Worm (Caenorhabditis elegans) whole organism, L4 larva: Measurements from ENCODE around the gene F20E11.18.
"Not testable (repeated sequence)": the region's sequence is repeated elsewhere in the genome, so short reads cannot be mapped to it uniquely, and the experiment has no call there.

Experiments
- R02D3.7 ChIP-seq: fragments of 150-350 bp; sonication (generic microtip); optimal IDR thresholded peaks from 3 replicates; lab custom pipeline; 2014; ENCODE audit warnings: missing biosample characterization, missing genetic modification characterization
- T26A8.4 ChIP-seq: fragments of 200-800 bp; sonication (Bioruptor generic); IDR thresholded peaks from 2 replicates; pipeline ENCODE4 v1.3.6; 2022; ENCODE audit warnings: missing genetic modification characterization, missing compliant biosample characterization
- aly-2 ChIP-seq: sonication (generic microtip); optimal IDR thresholded peaks from 2 replicates; lab custom pipeline; 2018; ENCODE audit warnings: missing biosample characterization, missing genetic modification characterization
- fkh-10 ChIP-seq: fragments of 150-350 bp; optimal IDR thresholded peaks from 2 replicates; lab custom pipeline; 2014; ENCODE audit warnings: missing biosample characterization, missing genetic modification reagents, missing genetic modification characterization
- fos-1 ChIP-seq: fragments of 150-350 bp; optimal IDR thresholded peaks from 2 replicates; lab custom pipeline; 2014; ENCODE audit warnings: missing biosample characterization, missing genetic modification characterization
- mdt-29 ChIP-seq: fragments of 200-800 bp; sonication (Bioruptor generic); IDR thresholded peaks from 2 replicates; pipeline ENCODE4 v1.3.6; 2022; ENCODE audit warnings: missing genetic modification reagents, missing genetic modification characterization, missing compliant biosample characterization
- nhr-11 ChIP-seq: fragments of 150-350 bp; optimal IDR thresholded peaks from 2 replicates; lab custom pipeline; 2014; ENCODE audit warnings: missing biosample characterization, missing genetic modification characterization
- zip-11 ChIP-seq: fragments of 200-800 bp; sonication (Bioruptor generic); IDR thresholded peaks from 2 replicates; pipeline ENCODE4 v1.3.6; 2022; ENCODE audit warnings: missing genetic modification characterization, missing compliant biosample characterization

DNA sequence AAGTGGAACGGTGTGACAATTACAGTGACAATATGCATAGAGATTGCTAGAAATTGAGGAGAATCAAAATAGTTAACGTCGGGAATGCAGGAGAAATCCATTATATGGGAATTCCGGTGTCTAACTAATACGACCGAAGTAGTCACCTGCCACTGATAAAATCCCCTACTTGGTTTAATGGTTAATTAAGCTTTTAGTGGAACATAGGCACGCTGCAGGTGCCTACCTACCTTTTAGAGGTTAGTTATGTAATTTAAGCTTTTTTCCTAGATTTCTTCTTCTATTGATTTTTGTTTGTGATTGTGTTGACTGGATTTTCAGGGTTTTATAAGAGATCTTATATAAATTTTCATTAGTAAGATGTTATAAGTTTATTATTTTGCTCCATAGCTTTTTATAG, 19.8 kb upstream of the F20E11.18 start, which contains the start of gene srh-203:
- TF ChIP-seq T26A8.4; nhr-11 (tag; lab: Kevin White, UChicago); R02D3.7 (tag; lab: Kevin White, UChicago); zip-11 (GFP tag; lab: Robert Waterston, UW); fkh-10 (GFP tag; lab: Kevin White, UChicago); mdt-29 (GFP tag; lab: Robert Waterston, UW); fos-1; aly-2 (tag; lab: Kevin White, UChicago): not testable (repeated sequence)
